Fruit fly (Drosophila melanogaster) whole organism, embryonic: ENCODE results near the gene CG43618.

ENCODE experiments used
- Antp ChIP-seq: fragments of 200-800 bp; sonication (Bioruptor generic); optimal IDR thresholded peaks from 3 replicates; lab custom pipeline; 2016; ENCODE audit warnings: missing biosample characterization, missing genetic modification characterization
- Asciz ChIP-seq: fragments of 200-800 bp; sonication (Bioruptor generic); optimal IDR thresholded peaks from 2 replicates; lab custom pipeline; 2017; ENCODE audit warnings: missing biosample characterization, mild to moderate bottlenecking, missing genetic modification characterization, missing genetic modification reagents
- BtbVII ChIP-seq: fragments of 200-800 bp; sonication (Bioruptor generic); optimal IDR thresholded peaks from 3 replicates; lab custom pipeline; 2017; ENCODE audit warnings: missing biosample characterization, mild to moderate bottlenecking, missing genetic modification characterization
- Bteb2 ChIP-seq: fragments of 200-800 bp; sonication (Bioruptor generic); optimal IDR thresholded peaks from 2 replicates; lab custom pipeline; 2016; ENCODE audit warnings: missing biosample characterization, missing genetic modification characterization
- CG10979 ChIP-seq: fragments of 200-800 bp; sonication (Bioruptor generic); optimal IDR thresholded peaks from 2 replicates; lab custom pipeline; 2018; ENCODE audit warnings: missing biosample characterization, mild to moderate bottlenecking, missing genetic modification characterization, moderate library complexity
- CG12942 ChIP-seq: fragments of 200-800 bp; sonication (Bioruptor generic); optimal IDR thresholded peaks from 3 replicates; lab custom pipeline; 2016; ENCODE audit warnings: missing biosample characterization, missing genetic modification characterization
- CG13296 ChIP-seq: fragments of 200-800 bp; sonication (Bioruptor generic); optimal IDR thresholded peaks from 3 replicates; lab custom pipeline; 2018; ENCODE audit warnings: missing biosample characterization, mild to moderate bottlenecking, missing genetic modification characterization
- CG13624 ChIP-seq: fragments of 200-800 bp; sonication (Bioruptor generic); optimal IDR thresholded peaks from 2 replicates; lab custom pipeline; 2016; ENCODE audit warnings: missing biosample characterization, missing genetic modification characterization
- CG13894 ChIP-seq: fragments of 200-800 bp; sonication (Bioruptor generic); optimal IDR thresholded peaks from 3 replicates; lab custom pipeline; 2018; ENCODE audit warnings: missing biosample characterization, mild to moderate bottlenecking, missing genetic modification characterization, moderate library complexity
- CG18476 ChIP-seq: fragments of 200-800 bp; sonication (Bioruptor generic); optimal IDR thresholded peaks from 2 replicates; lab custom pipeline; 2016; ENCODE audit warnings: missing biosample characterization, mild to moderate bottlenecking, missing genetic modification characterization
- CG2120 ChIP-seq: fragments of 200-800 bp; sonication (Bioruptor generic); optimal IDR thresholded peaks from 3 replicates; lab custom pipeline; 2016; ENCODE audit warnings: missing biosample characterization, missing genetic modification characterization
- CG2712 ChIP-seq: fragments of 200-800 bp; optimal IDR thresholded peaks from 3 replicates; lab custom pipeline; 2019; ENCODE audit warnings: missing biosample characterization, mild to moderate bottlenecking, missing genetic modification characterization, moderate library complexity
- CG2889 ChIP-seq: fragments of 200-800 bp; sonication (Bioruptor generic); IDR thresholded peaks from 3 replicates; pipeline ENCODE4 v1.3.6; 2022; ENCODE audit warnings: missing biosample characterization, missing genetic modification characterization
- CG31441 ChIP-seq: fragments of 200-800 bp; sonication (Bioruptor generic); IDR thresholded peaks from 2 replicates; pipeline ENCODE4 v1.3.6; 2022; ENCODE audit warnings: missing biosample characterization, missing genetic modification characterization
- CG4360 ChIP-seq: fragments of 200-800 bp; sonication (Bioruptor generic); IDR thresholded peaks from 2 replicates; pipeline ENCODE4 v1.3.6; 2022; ENCODE audit warnings: missing biosample characterization, missing genetic modification characterization
- CG7839 ChIP-seq: fragments of 200-800 bp; sonication (Bioruptor generic); optimal IDR thresholded peaks from 3 replicates; lab custom pipeline; 2018; ENCODE audit warnings: missing biosample characterization, mild to moderate bottlenecking, missing genetic modification characterization, moderate library complexity
- CG8281 ChIP-seq: fragments of 200-800 bp; sonication (Bioruptor generic); optimal IDR thresholded peaks from 2 replicates; lab custom pipeline; 2018; ENCODE audit warnings: missing biosample characterization, mild to moderate bottlenecking, missing genetic modification characterization, moderate library complexity
- CG8290 ChIP-seq, 3 experiments: fragments of 200-800 bp; sonication (Bioruptor generic); optimal IDR thresholded peaks; 2 replicates each; lab custom pipeline; 2016 to 2019; ENCODE audit warnings: missing biosample characterization in 3 of 3, missing genetic modification characterization in 3 of 3, mild to moderate bottlenecking in 2 of 3, moderate library complexity in 1 of 3
- CG9876 ChIP-seq: fragments of 200-800 bp; sonication (Bioruptor generic); optimal IDR thresholded peaks from 2 replicates; lab custom pipeline; 2016; ENCODE audit warnings: missing biosample characterization, missing genetic modification characterization
- Dll ChIP-seq: fragments of 200-800 bp; sonication (Bioruptor generic); IDR thresholded peaks from 4 replicates; pipeline ENCODE4 v1.3.6; 2022; ENCODE audit warnings: missing biosample characterization, missing genetic modification characterization; ENCODE audit not compliant: partially characterized antibody
- Dref ChIP-seq: fragments of 200-800 bp; sonication (Bioruptor generic); IDR thresholded peaks from 2 replicates; pipeline ENCODE4 v1.3.6; 2022; ENCODE audit warnings: missing biosample characterization, missing genetic modification characterization
- E2f2 ChIP-seq: fragments of 200-800 bp; sonication (Bioruptor generic); IDR thresholded peaks from 2 replicates; pipeline ENCODE4 v1.3.6; 2022; ENCODE audit warnings: missing biosample characterization, missing genetic modification characterization
- Hmr ChIP-seq: fragments of 200-800 bp; sonication (Bioruptor generic); optimal IDR thresholded peaks from 3 replicates; lab custom pipeline; 2017; ENCODE audit warnings: mild to moderate bottlenecking, missing biosample characterization, missing genetic modification reagents, missing genetic modification characterization
- Sox102F ChIP-seq: fragments of 200-800 bp; sonication (Bioruptor generic); optimal IDR thresholded peaks from 2 replicates; lab custom pipeline; 2018; ENCODE audit warnings: missing biosample characterization, mild to moderate bottlenecking, missing genetic modification characterization, moderate library complexity
- amos ChIP-seq: fragments of 200-800 bp; sonication (Bioruptor generic); IDR thresholded peaks from 2 replicates; pipeline ENCODE4 v1.3.6; 2022; ENCODE audit warnings: missing biosample characterization, missing genetic modification characterization; ENCODE audit not compliant: partially characterized antibody
- ash1 ChIP-seq: fragments of 200-800 bp; sonication (Bioruptor generic); optimal IDR thresholded peaks from 2 replicates; lab custom pipeline; 2018; ENCODE audit warnings: missing biosample characterization, mild to moderate bottlenecking, missing genetic modification characterization
- az2 ChIP-seq: fragments of 200-800 bp; sonication (Bioruptor generic); optimal IDR thresholded peaks from 3 replicates; lab custom pipeline; 2016; ENCODE audit warnings: missing biosample characterization, missing genetic modification characterization
- br ChIP-seq: fragments of >200 bp; optimal IDR thresholded peaks from 2 replicates; lab custom pipeline; 2017
- ci ChIP-seq: fragments of 200-800 bp; sonication (Bioruptor generic); IDR thresholded peaks from 3 replicates; pipeline ENCODE4 v1.3.6; 2022; ENCODE audit warnings: missing biosample characterization, missing genetic modification characterization
- corto ChIP-seq: fragments of 200-800 bp; sonication (Bioruptor generic); optimal IDR thresholded peaks from 2 replicates; lab custom pipeline; 2016; ENCODE audit warnings: missing biosample characterization, mild to moderate bottlenecking, missing genetic modification characterization, moderate library complexity
- da ChIP-seq: fragments of 200-800 bp; sonication (Bioruptor generic); optimal IDR thresholded peaks from 2 replicates; lab custom pipeline; 2016; ENCODE audit warnings: missing biosample characterization, missing genetic modification characterization
- dpn ChIP-seq, 2 experiments: fragments of 200-800 bp; sonication (Bioruptor generic); optimal IDR thresholded peaks; 3 replicates each; lab custom pipeline; 2016; ENCODE audit warnings: missing biosample characterization in 2 of 2, missing genetic modification characterization in 2 of 2
- ewg ChIP-seq: fragments of 200-800 bp; sonication (Bioruptor generic); optimal IDR thresholded peaks from 3 replicates; lab custom pipeline; 2017; ENCODE audit warnings: mild to moderate bottlenecking, missing biosample characterization, missing genetic modification reagents, missing genetic modification characterization
- eyg ChIP-seq: fragments of 200-800 bp; sonication (Bioruptor generic); optimal IDR thresholded peaks from 3 replicates; lab custom pipeline; 2016; ENCODE audit warnings: missing biosample characterization, missing genetic modification characterization
- ftz-f1 ChIP-seq: fragments of 200-800 bp; sonication (Bioruptor generic); optimal IDR thresholded peaks from 2 replicates; lab custom pipeline; 2016; ENCODE audit warnings: missing biosample characterization, missing genetic modification characterization
- grau ChIP-seq: fragments of 200-800 bp; optimal IDR thresholded peaks from 3 replicates; lab custom pipeline; 2019; ENCODE audit warnings: missing biosample characterization, mild to moderate bottlenecking, missing genetic modification characterization, moderate library complexity
- gro ChIP-seq: fragments of 200-800 bp; sonication (Bioruptor generic); optimal IDR thresholded peaks from 2 replicates; lab custom pipeline; 2016; ENCODE audit warnings: missing biosample characterization, missing genetic modification characterization
- h ChIP-seq: fragments of >200 bp; optimal IDR thresholded peaks from 2 replicates; lab custom pipeline; 2017
- ken ChIP-seq: fragments of 200-800 bp; sonication (Bioruptor generic); IDR thresholded peaks from 3 replicates; pipeline ENCODE4 v1.3.6; 2022; ENCODE audit warnings: missing biosample characterization, missing genetic modification characterization
- kni ChIP-seq: fragments of 200-800 bp; sonication (Bioruptor generic); optimal IDR thresholded peaks from 3 replicates; lab custom pipeline; 2017; ENCODE audit warnings: mild to moderate bottlenecking, missing biosample characterization, missing genetic modification reagents, missing genetic modification characterization
- lbe ChIP-seq: fragments of 200-800 bp; sonication (Bioruptor generic); optimal IDR thresholded peaks from 2 replicates; lab custom pipeline; 2016; ENCODE audit warnings: missing biosample characterization, mild to moderate bottlenecking, missing genetic modification characterization
- lilli ChIP-seq: fragments of 200-800 bp; sonication (Bioruptor generic); optimal IDR thresholded peaks from 3 replicates; lab custom pipeline; 2016; ENCODE audit warnings: missing biosample characterization, missing genetic modification characterization
- pan ChIP-seq, 4 experiments: fragments of >200 bp in 3 of 4; fragments of 200-800 bp in 1 of 4; sonication (Bioruptor generic) in 1 of 4; optimal IDR thresholded peaks in 3 of 4; IDR thresholded peaks in 1 of 4; 2 replicates each; pipeline versions ENCODE4 v1.3.6 to Lab custom; 2017 to 2022; ENCODE audit warnings: missing biosample characterization in 2 of 4, missing genetic modification characterization in 2 of 4, mixed read lengths in 1 of 4
- pita ChIP-seq: fragments of 200-800 bp; sonication (Bioruptor generic); optimal IDR thresholded peaks from 2 replicates; lab custom pipeline; 2017; ENCODE audit warnings: missing biosample characterization, mild to moderate bottlenecking, missing genetic modification characterization
- prd ChIP-seq, 3 experiments: fragments of >200 bp in 2 of 3; fragments of 200-800 bp in 1 of 3; sonication (Bioruptor generic) in 1 of 3; optimal IDR thresholded peaks in 2 of 3; IDR thresholded peaks in 1 of 3; 2 replicates in 2 of 3; 3 replicates in 1 of 3; pipeline versions ENCODE4 v1.3.6 to Lab custom; 2017 to 2022; ENCODE audit warnings: missing biosample characterization in 1 of 3, missing genetic modification characterization in 1 of 3
- sna ChIP-seq: fragments of 200-800 bp; sonication (Bioruptor generic); IDR thresholded peaks from 2 replicates; pipeline ENCODE4 v1.3.6; 2022; ENCODE audit warnings: missing biosample characterization, missing genetic modification characterization; ENCODE audit not compliant: partially characterized antibody
- trh ChIP-seq: fragments of 200-800 bp; sonication (Bioruptor generic); optimal IDR thresholded peaks from 2 replicates; lab custom pipeline; 2016; ENCODE audit warnings: missing biosample characterization, missing genetic modification characterization
- twi ChIP-seq: fragments of 200-800 bp; optimal IDR thresholded peaks from 2 replicates; lab custom pipeline; 2019; ENCODE audit warnings: missing biosample characterization, mild to moderate bottlenecking, missing genetic modification characterization, moderate library complexity
- zfh2 ChIP-seq: fragments of 200-800 bp; sonication (Bioruptor generic); optimal IDR thresholded peaks from 2 replicates; lab custom pipeline; 2016; ENCODE audit warnings: missing biosample characterization, missing genetic modification characterization

The CG43618 gene

DNA sequence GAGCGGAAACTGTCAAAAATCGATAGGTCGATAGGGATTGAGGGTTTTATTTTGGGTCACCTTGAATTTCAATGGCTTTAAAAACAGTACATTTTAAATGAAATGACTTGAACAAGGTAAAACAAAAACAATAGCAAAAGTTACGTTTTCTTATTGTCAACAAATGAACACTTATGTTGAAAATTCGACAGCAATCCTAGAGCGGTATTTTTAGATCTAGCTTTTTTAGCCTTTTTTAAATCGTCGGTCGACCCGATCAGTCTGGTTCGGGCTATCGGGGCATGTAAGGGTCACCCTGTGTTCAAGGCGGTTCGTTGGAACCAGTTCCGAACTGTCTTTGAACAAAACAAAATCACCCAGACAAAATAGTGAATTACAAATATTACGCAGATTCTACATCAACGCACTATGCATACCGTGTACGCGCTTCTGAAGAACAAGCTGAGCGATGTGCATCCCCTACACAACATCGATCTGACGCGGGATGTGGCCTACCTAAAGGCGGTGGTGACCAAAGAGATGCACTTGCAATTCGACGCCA is 39.8 kb upstream of the CG43618 start, which contains the start of the genes CG11052 and CG3223 (continued):
- TF ChIP-seq Dref (GFP tag; lab: Robert Waterston, UW), result peak; percentile 68
- no peak for TF ChIP-seq az2 (GFP tag; lab: Kevin White, UChicago)
- TF ChIP-seq trh (GFP tag; lab: Kevin White, UChicago), result no peak
- TF ChIP-seq dpn (GFP tag; optimal IDR thresholded peaks at IDR 0.05; lab: Kevin White, UChicago), result peak in 1 of 2 experiments; percentile 21
- TF ChIP-seq CG2712, result peak; percentile 15
- no peak for TF ChIP-seq CG31441 (GFP tag; lab: Robert Waterston, UW)
- TF ChIP-seq CG9876 (GFP tag; lab: Kevin White, UChicago), result no peak
- TF ChIP-seq CG18476, result no peak
- TF ChIP-seq BtbVII (GFP tag; lab: Kevin White, UChicago), result no peak
- TF ChIP-seq Antp (GFP tag; lab: Kevin White, UChicago), result peak; percentile 4
- no peak for TF ChIP-seq da
- peak; percentile 58; the same call in 1 of the 2 replicates for TF ChIP-seq amos (GFP tag; lab: Robert Waterston, UW)
- TF ChIP-seq pita (GFP tag; lab: Kevin White, UChicago), result no peak
- peak; percentile 32 for TF ChIP-seq grau (tag; lab: Kevin White, UChicago)
- TF ChIP-seq Hmr (GFP tag; lab: Kevin White, UChicago), result no peak
- TF ChIP-seq Dll (GFP tag; lab: Robert Waterston, UW), result peak; percentile 58; the same call in 1 of the 4 replicates
- no peak for TF ChIP-seq br (lab: Kevin White, UChicago)
- TF ChIP-seq CG10979, result peak; percentile 1
- peak; percentile 31 for TF ChIP-seq zfh2 (GFP tag; lab: Kevin White, UChicago)
- TF ChIP-seq CG13624 (GFP tag; lab: Kevin White, UChicago), result peak; percentile 37
- no peak for TF ChIP-seq twi (tag; lab: Kevin White, UChicago)
- peak; percentile 25 for TF ChIP-seq lilli (GFP tag; lab: Kevin White, UChicago)
- TF ChIP-seq CG13894 (tag; lab: Kevin White, UChicago), result no peak
- no peak for TF ChIP-seq eyg
- TF ChIP-seq prd (optimal IDR thresholded peaks at IDR 0.05; lab: Kevin White, UChicago), result no peak
- no peak for TF ChIP-seq prd (GFP tag; IDR thresholded peaks at IDR 0.05; lab: Robert Waterston, UW)
- TF ChIP-seq CG2889 (GFP tag; lab: Robert Waterston, UW), result no peak
- TF ChIP-seq kni (GFP tag; lab: Kevin White, UChicago), result peak; percentile 21
- TF ChIP-seq sna (GFP tag; lab: Robert Waterston, UW), result peak; percentile 42; the same call in 1 of the 2 replicates
- TF ChIP-seq corto, result no peak
- no peak for TF ChIP-seq h (lab: Kevin White, UChicago)
- no peak for TF ChIP-seq Sox102F (GFP tag; lab: Kevin White, UChicago)
- TF ChIP-seq ash1, result no peak
- TF ChIP-seq ewg, result no peak
- TF ChIP-seq ftz-f1 (GFP tag; lab: Kevin White, UChicago), result peak; percentile 92
- no peak for TF ChIP-seq Bteb2 (GFP tag; lab: Kevin White, UChicago)
- TF ChIP-seq pan (optimal IDR thresholded peaks at IDR 0.05; lab: Kevin White, UChicago), result no peak
- TF ChIP-seq pan (GFP tag; optimal IDR thresholded peaks at IDR 0.05 in 1 of 2, IDR thresholded peaks at IDR 0.05 in 1 of 2), result peak in 1 of 2 experiments; percentile 18
- peak; percentile 50 for TF ChIP-seq CG2120 (GFP tag; lab: Kevin White, UChicago)
- TF ChIP-seq CG12942 (GFP tag; lab: Kevin White, UChicago), result no peak
- no peak for TF ChIP-seq CG8290 (GFP tag; optimal IDR thresholded peaks at IDR 0.05; lab: Kevin White, UChicago)
- TF ChIP-seq CG8290 (tag; optimal IDR thresholded peaks at IDR 0.05; lab: Kevin White, UChicago), result peak in 1 of 2 experiments; percentile 12
- no peak for TF ChIP-seq CG7839 (tag; lab: Kevin White, UChicago)
- TF ChIP-seq ci (GFP tag; lab: Robert Waterston, UW), result peak; percentile 58; the same call in 2 of the 3 replicates
- no peak for TF ChIP-seq lbe (GFP tag; lab: Kevin White, UChicago)
- TF ChIP-seq ken (GFP tag; lab: Robert Waterston, UW), result no peak
- peak; percentile 79 for TF ChIP-seq E2f2
- no peak for TF ChIP-seq Asciz (GFP tag; lab: Kevin White, UChicago)
- TF ChIP-seq gro (GFP tag; lab: Kevin White, UChicago), result no peak
- no peak for TF ChIP-seq CG8281
- peak; percentile 34 for TF ChIP-seq CG13296 (GFP tag; lab: Kevin White, UChicago)
- TF ChIP-seq CG4360, result no peak
